Fruit fly (Drosophila melanogaster) whole organism, embryonic: Measurements from ENCODE around the gene Invadolysin.

Experiments
- Ada2b ChIP-seq: fragments of 200-800 bp; sonication (Bioruptor generic); IDR thresholded peaks from 2 replicates; pipeline ENCODE4 v1.3.6; 2022; ENCODE audit warnings: missing biosample characterization, missing genetic modification characterization
- BtbVII ChIP-seq: fragments of 200-800 bp; sonication (Bioruptor generic); optimal IDR thresholded peaks from 3 replicates; lab custom pipeline; 2017; ENCODE audit warnings: missing biosample characterization, mild to moderate bottlenecking, missing genetic modification characterization
- CG10267 ChIP-seq: fragments of 200-800 bp; sonication (Bioruptor generic); optimal IDR thresholded peaks from 2 replicates; lab custom pipeline; 2018; ENCODE audit warnings: missing biosample characterization, mild to moderate bottlenecking, missing genetic modification characterization, moderate library complexity
- CG11695 ChIP-seq: fragments of 200-800 bp; sonication (Bioruptor generic); IDR thresholded peaks from 3 replicates; pipeline ENCODE4 v1.3.6; 2022; ENCODE audit warnings: missing biosample characterization, missing genetic modification characterization
- CG11696 ChIP-seq: fragments of 200-800 bp; sonication (Bioruptor generic); IDR thresholded peaks from 2 replicates; pipeline ENCODE4 v1.3.6; 2022; ENCODE audit warnings: missing biosample characterization, missing genetic modification characterization
- CG12659 ChIP-seq: fragments of 200-800 bp; sonication (Bioruptor generic); optimal IDR thresholded peaks from 3 replicates; lab custom pipeline; 2017; ENCODE audit warnings: mild to moderate bottlenecking, missing biosample characterization, missing genetic modification reagents, missing genetic modification characterization
- CG14965 ChIP-seq: fragments of 200-800 bp; sonication (Bioruptor generic); optimal IDR thresholded peaks from 2 replicates; lab custom pipeline; 2016; ENCODE audit warnings: missing biosample characterization, missing genetic modification characterization, borderline replicate concordance
- CG15479 ChIP-seq: fragments of 200-800 bp; sonication (Bioruptor generic); optimal IDR thresholded peaks from 3 replicates; lab custom pipeline; 2019; ENCODE audit warnings: missing biosample characterization, mild to moderate bottlenecking, missing genetic modification characterization, moderate library complexity
- CG18476 ChIP-seq: fragments of 200-800 bp; sonication (Bioruptor generic); optimal IDR thresholded peaks from 2 replicates; lab custom pipeline; 2016; ENCODE audit warnings: missing biosample characterization, mild to moderate bottlenecking, missing genetic modification characterization
- CG30403 ChIP-seq: fragments of 200-800 bp; sonication (Bioruptor generic); optimal IDR thresholded peaks from 3 replicates; lab custom pipeline; 2016; ENCODE audit warnings: missing biosample characterization, missing genetic modification characterization
- CG3065 ChIP-seq: fragments of 200-800 bp; sonication (Bioruptor generic); optimal IDR thresholded peaks from 2 replicates; lab custom pipeline; 2016; ENCODE audit warnings: missing biosample characterization, missing genetic modification characterization
- CG3407 ChIP-seq: fragments of 200-800 bp; sonication (Bioruptor generic); optimal IDR thresholded peaks from 2 replicates; lab custom pipeline; 2018; ENCODE audit warnings: missing biosample characterization, mild to moderate bottlenecking, missing genetic modification characterization
- CG34224 ChIP-seq: fragments of 200-800 bp; sonication (Bioruptor generic); IDR thresholded peaks from 3 replicates; pipeline ENCODE4 v1.3.6; 2022; ENCODE audit warnings: missing biosample characterization, missing genetic modification characterization; ENCODE audit not compliant: partially characterized antibody
- CG34376 ChIP-seq: fragments of 200-800 bp; sonication (Bioruptor generic); optimal IDR thresholded peaks from 2 replicates; lab custom pipeline; 2018; ENCODE audit warnings: missing biosample characterization, mild to moderate bottlenecking, missing genetic modification characterization
- CG3838 ChIP-seq: fragments of 200-800 bp; sonication (Bioruptor generic); optimal IDR thresholded peaks from 3 replicates; lab custom pipeline; 2016; ENCODE audit warnings: missing biosample characterization, missing genetic modification characterization
- CG4328 ChIP-seq: fragments of 200-800 bp; sonication (Bioruptor generic); optimal IDR thresholded peaks from 3 replicates; lab custom pipeline; 2017; ENCODE audit warnings: missing biosample characterization, missing genetic modification reagents, missing genetic modification characterization
- CG4617 ChIP-seq: fragments of 200-800 bp; sonication (Bioruptor generic); optimal IDR thresholded peaks from 3 replicates; lab custom pipeline; 2016; ENCODE audit warnings: missing biosample characterization, missing genetic modification characterization, borderline replicate concordance
- CG4854 ChIP-seq: fragments of 200-800 bp; sonication (Bioruptor generic); optimal IDR thresholded peaks from 2 replicates; lab custom pipeline; 2016; ENCODE audit warnings: missing biosample characterization, missing genetic modification characterization, inconsistent platforms
- CG8089 ChIP-seq: fragments of 200-800 bp; sonication (Bioruptor generic); optimal IDR thresholded peaks from 3 replicates; lab custom pipeline; 2016; ENCODE audit warnings: missing biosample characterization, missing genetic modification characterization
- Deaf1 ChIP-seq: fragments of 200-800 bp; optimal IDR thresholded peaks from 3 replicates; lab custom pipeline; 2019; ENCODE audit warnings: missing biosample characterization, mild to moderate bottlenecking, missing genetic modification characterization, moderate library complexity
- Dfd ChIP-seq, 2 experiments: fragments of >200 bp; optimal IDR thresholded peaks; 2 replicates each; lab custom pipeline; 2017; ENCODE audit warnings: missing biosample characterization in 2 of 2, missing genetic modification characterization in 2 of 2
- Dref ChIP-seq: fragments of 200-800 bp; sonication (Bioruptor generic); IDR thresholded peaks from 2 replicates; pipeline ENCODE4 v1.3.6; 2022; ENCODE audit warnings: missing biosample characterization, missing genetic modification characterization
- Gsc ChIP-seq: fragments of 200-800 bp; sonication (Bioruptor generic); IDR thresholded peaks from 2 replicates; pipeline ENCODE4 v1.3.6; 2022; ENCODE audit warnings: missing biosample characterization, missing genetic modification characterization
- Hand ChIP-seq: fragments of 200-800 bp; sonication (Bioruptor generic); optimal IDR thresholded peaks from 2 replicates; lab custom pipeline; 2017; ENCODE audit warnings: mild to moderate bottlenecking, missing biosample characterization, missing genetic modification reagents, missing genetic modification characterization
- HmgD ChIP-seq: fragments of 200-800 bp; sonication (Bioruptor generic); optimal IDR thresholded peaks from 3 replicates; lab custom pipeline; 2016; ENCODE audit warnings: missing biosample characterization, missing genetic modification characterization
- HmgZ ChIP-seq: fragments of 200-800 bp; sonication (Bioruptor generic); optimal IDR thresholded peaks from 2 replicates; lab custom pipeline; 2018; ENCODE audit warnings: missing biosample characterization, mild to moderate bottlenecking, missing genetic modification characterization
- NC2β ChIP-seq: fragments of 200-800 bp; sonication (Bioruptor generic); optimal IDR thresholded peaks from 2 replicates; lab custom pipeline; 2016; ENCODE audit warnings: missing biosample characterization, missing genetic modification characterization
- Taf1 ChIP-seq: fragments of 200-800 bp; sonication (Bioruptor generic); IDR thresholded peaks from 2 replicates; pipeline ENCODE4 v1.3.6; 2022; ENCODE audit warnings: missing biosample characterization, missing genetic modification characterization
- ato ChIP-seq: fragments of 200-800 bp; sonication (Bioruptor generic); IDR thresholded peaks from 2 replicates; pipeline ENCODE4 v1.3.6; 2022; ENCODE audit warnings: missing biosample characterization, missing genetic modification characterization; ENCODE audit not compliant: partially characterized antibody
- btn ChIP-seq: fragments of 200-800 bp; sonication (Bioruptor generic); optimal IDR thresholded peaks from 2 replicates; lab custom pipeline; 2016; ENCODE audit warnings: missing biosample characterization, missing genetic modification characterization
- cas ChIP-seq: fragments of 200-800 bp; sonication (Bioruptor generic); IDR thresholded peaks from 2 replicates; pipeline ENCODE4 v1.3.6; 2022; ENCODE audit warnings: missing biosample characterization, missing genetic modification characterization
- danr ChIP-seq: fragments of 200-800 bp; sonication (Bioruptor generic); IDR thresholded peaks from 2 replicates; pipeline ENCODE4 v1.3.6; 2022; ENCODE audit warnings: missing biosample characterization, missing genetic modification characterization
- esg ChIP-seq: fragments of 200-800 bp; sonication (Bioruptor generic); conservative IDR thresholded peaks from 2 replicates; pipeline ENCODE4 v1.3.6; 2022; ENCODE audit warnings: missing biosample characterization, missing genetic modification characterization
- gce ChIP-seq: fragments of 200-800 bp; sonication (Bioruptor generic); IDR thresholded peaks from 3 replicates; pipeline ENCODE4 v1.3.6; 2022; ENCODE audit warnings: missing biosample characterization, missing genetic modification characterization
- grn ChIP-seq: fragments of 200-800 bp; sonication (Bioruptor generic); optimal IDR thresholded peaks from 3 replicates; lab custom pipeline; 2017; ENCODE audit warnings: missing biosample characterization, missing genetic modification characterization
- her ChIP-seq: fragments of 200-800 bp; sonication (Bioruptor generic); optimal IDR thresholded peaks from 2 replicates; lab custom pipeline; 2016; ENCODE audit warnings: missing biosample characterization, missing genetic modification characterization
- jigr1 ChIP-seq: fragments of 200-800 bp; sonication (Bioruptor generic); IDR thresholded peaks from 3 replicates; pipeline ENCODE4 v1.3.6; 2022; ENCODE audit warnings: missing biosample characterization, missing genetic modification characterization
- mirr ChIP-seq: fragments of 200-800 bp; sonication (Bioruptor generic); optimal IDR thresholded peaks from 3 replicates; lab custom pipeline; 2018; ENCODE audit warnings: missing biosample characterization, mild to moderate bottlenecking, missing genetic modification characterization
- pzg ChIP-seq: fragments of 200-800 bp; sonication (Bioruptor generic); optimal IDR thresholded peaks from 3 replicates; lab custom pipeline; 2018; ENCODE audit warnings: missing biosample characterization, mild to moderate bottlenecking, missing genetic modification characterization, moderate library complexity
- ro ChIP-seq: fragments of 200-800 bp; sonication (Bioruptor generic); IDR thresholded peaks from 2 replicates; pipeline ENCODE4 v1.3.6; 2022; ENCODE audit warnings: missing biosample characterization, missing genetic modification characterization
- sd ChIP-seq: fragments of 200-800 bp; sonication (Bioruptor generic); optimal IDR thresholded peaks from 3 replicates; lab custom pipeline; 2018; ENCODE audit warnings: missing biosample characterization, mild to moderate bottlenecking, missing genetic modification characterization, moderate library complexity
- seq ChIP-seq: fragments of 200-800 bp; sonication (Bioruptor generic); IDR thresholded peaks from 2 replicates; pipeline ENCODE4 v1.3.6; 2022; ENCODE audit warnings: missing biosample characterization, missing genetic modification characterization
- stwl ChIP-seq: fragments of 200-800 bp; sonication (Bioruptor generic); optimal IDR thresholded peaks from 3 replicates; lab custom pipeline; 2018; ENCODE audit warnings: missing biosample characterization, mild to moderate bottlenecking, missing genetic modification characterization, moderate library complexity
- tll ChIP-seq, 2 experiments: fragments of 200-800 bp in 1 of 2; fragments of >200 bp in 1 of 2; sonication (Bioruptor generic) in 1 of 2; optimal IDR thresholded peaks; 2 replicates each; lab custom pipeline; 2017 to 2019; ENCODE audit warnings: missing biosample characterization in 2 of 2, missing genetic modification characterization in 2 of 2, mild to moderate bottlenecking in 1 of 2, moderate library complexity in 1 of 2
- tna ChIP-seq: fragments of 200-800 bp; sonication (Bioruptor generic); IDR thresholded peaks from 2 replicates; pipeline ENCODE4 v1.3.6; 2022; ENCODE audit warnings: missing biosample characterization, missing genetic modification characterization; ENCODE audit not compliant: partially characterized antibody
- twi ChIP-seq: fragments of 200-800 bp; optimal IDR thresholded peaks from 2 replicates; lab custom pipeline; 2019; ENCODE audit warnings: missing biosample characterization, mild to moderate bottlenecking, missing genetic modification characterization, moderate library complexity
- tx ChIP-seq: fragments of 200-800 bp; sonication (Bioruptor generic); optimal IDR thresholded peaks from 2 replicates; lab custom pipeline; 2016; ENCODE audit warnings: missing biosample characterization, missing genetic modification characterization
- vvl ChIP-seq: fragments of 200-800 bp; sonication (Bioruptor generic); IDR thresholded peaks from 2 replicates; pipeline ENCODE4 v1.3.6; 2022; ENCODE audit warnings: missing biosample characterization, missing genetic modification characterization
- zfh2 ChIP-seq: fragments of 200-800 bp; sonication (Bioruptor generic); optimal IDR thresholded peaks from 2 replicates; lab custom pipeline; 2016; ENCODE audit warnings: missing biosample characterization, missing genetic modification characterization

Invadolysin gene

DNA sequence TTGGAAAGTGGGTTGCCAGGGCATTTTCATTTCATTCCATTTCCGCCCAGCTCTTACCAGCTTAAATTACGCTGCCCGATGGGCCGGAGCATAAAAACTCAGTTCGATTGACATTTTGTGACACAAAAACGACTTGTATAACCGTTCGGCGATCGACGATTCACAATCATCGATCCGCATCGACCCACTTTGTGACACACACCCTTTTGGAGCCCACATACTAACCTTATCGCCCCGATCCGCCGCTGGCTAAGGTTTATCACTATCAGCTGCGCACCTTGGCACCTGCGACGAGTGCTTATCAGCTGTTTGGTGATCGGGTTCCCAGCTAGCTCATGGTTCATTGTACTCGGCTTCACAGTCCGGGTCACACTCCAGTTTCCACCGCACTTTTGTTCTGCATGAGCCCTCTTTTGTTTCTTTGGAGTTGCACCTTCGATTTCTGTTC, 45.0 kb upstream of the Invadolysin start (continued):
- TF ChIP-seq CG34224, result no peak
- peak; percentile 67 for TF ChIP-seq CG11696 (GFP tag; lab: Robert Waterston, UW)
- peak; percentile 83 for TF ChIP-seq Deaf1
- TF ChIP-seq ato (GFP tag; lab: Robert Waterston, UW), result no peak
- TF ChIP-seq HmgZ (tag; lab: Kevin White, UChicago), result peak; percentile 60

DNA sequence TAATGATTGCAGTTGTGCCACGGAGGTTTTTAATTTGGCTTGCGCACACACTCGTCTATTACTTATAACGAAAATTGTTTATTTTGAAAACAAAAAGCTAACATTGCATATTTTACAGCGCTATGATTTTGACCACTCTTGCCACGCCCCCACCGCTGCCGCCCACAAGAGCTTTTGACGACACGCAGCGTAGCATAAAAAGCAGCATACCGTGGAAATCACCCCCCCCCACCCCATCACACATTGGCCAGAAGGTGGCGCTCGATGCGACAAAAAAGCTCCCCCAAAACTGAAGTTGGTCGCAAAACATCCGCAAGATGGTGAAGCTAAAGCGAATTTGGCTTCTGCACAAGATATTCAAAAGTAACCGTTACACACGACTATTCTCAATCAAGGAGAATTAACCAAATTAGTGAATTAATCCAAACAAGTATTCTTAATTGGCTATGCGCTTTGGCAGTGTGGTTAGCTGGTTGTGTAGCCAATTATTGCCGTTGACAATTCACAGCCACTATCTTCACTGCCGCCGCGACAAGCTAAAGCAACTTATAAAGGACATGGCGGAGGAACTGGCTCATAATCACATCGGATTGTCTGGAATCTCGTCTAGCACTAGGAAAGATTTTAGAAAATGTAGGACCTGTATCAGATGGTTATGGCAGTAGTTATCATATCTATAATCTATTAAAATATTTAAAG, 43.8 kb upstream of the Invadolysin start:
- TF ChIP-seq tll (GFP tag; optimal IDR thresholded peaks at IDR 0.05; lab: Kevin White, UChicago) (no peak), Dfd (GFP tag; optimal IDR thresholded peaks at IDR 0.05; lab: Kevin White, UChicago) (no peak), NC2β (GFP tag; lab: Kevin White, UChicago) (peak; percentile 34), CG30403 (GFP tag; lab: Kevin White, UChicago) (peak; percentile 18), Dref (no peak), CG3065 (GFP tag; lab: Kevin White, UChicago) (peak; percentile 93), tx (GFP tag; lab: Kevin White, UChicago) (no peak), CG11695 (GFP tag; lab: Robert Waterston, UW) (no peak), grn (GFP tag; lab: Kevin White, UChicago) (no peak), zfh2 (GFP tag; lab: Kevin White, UChicago) (no peak), CG12659 (peak; percentile 52), tna (GFP tag; lab: Robert Waterston, UW) (peak; percentile 40; the same call in 1 of the 2 replicates), twi (no peak), CG18476 (GFP tag; lab: Kevin White, UChicago) (no peak), CG3407 (GFP tag; lab: Kevin White, UChicago) (no peak), CG14965 (no peak), Taf1 (no peak), gce (peak; percentile 41; the same call in 1 of the 3 replicates), CG15479 (GFP tag; lab: Kevin White, UChicago) (no peak), mirr (GFP tag; lab: Kevin White, UChicago) (no peak), CG10267 (no peak), HmgD (GFP tag; lab: Kevin White, UChicago) (peak; percentile 27), CG4854 (GFP tag; lab: Kevin White, UChicago) (no peak), BtbVII (GFP tag; lab: Kevin White, UChicago) (no peak), sd (tag; lab: Kevin White, UChicago) (peak; percentile 66), CG4328 (GFP tag; lab: Kevin White, UChicago) (no peak), Ada2b (GFP tag; lab: Robert Waterston, UW) (no peak), her (GFP tag; lab: Kevin White, UChicago) (no peak), btn (peak; percentile 1), CG4617 (GFP tag; lab: Kevin White, UChicago) (no peak), CG34376 (no peak), CG8089 (no peak), stwl (tag; lab: Kevin White, UChicago) (no peak), ro (no peak), esg (GFP tag; lab: Robert Waterston, UW) (no peak), cas (GFP tag; lab: Robert Waterston, UW) (no peak), Hand (no peak), CG3838 (no peak), jigr1 (GFP tag; lab: Robert Waterston, UW) (no peak), Gsc (no peak), danr (GFP tag; lab: Robert Waterston, UW) (no peak), seq (GFP tag; lab: Robert Waterston, UW) (0 out of 2 replicates have a peak, but pooled peaks have one; percentile 19), vvl (GFP tag; lab: Robert Waterston, UW) (peak; percentile 78), pzg (peak; percentile 42)
